Fruit fly (Drosophila melanogaster) whole organism, adult: ENCODE data around the gene Sam-S.

Experiments used
- CG11617 ChIP-seq: fragments of 200-800 bp; sonication (Bioruptor generic); optimal IDR thresholded peaks from 2 replicates; lab custom pipeline; 2017; ENCODE audit warnings: mild to moderate bottlenecking, missing biosample characterization, missing genetic modification reagents, missing genetic modification characterization
- CG12768 ChIP-seq: fragments of 200-800 bp; sonication (Bioruptor generic); optimal IDR thresholded peaks from 2 replicates; lab custom pipeline; 2017; ENCODE audit warnings: missing biosample characterization, missing genetic modification characterization, mild to moderate bottlenecking, moderate library complexity, missing genetic modification reagents
- CG33017 ChIP-seq: fragments of 200-800 bp; sonication (Bioruptor generic); optimal IDR thresholded peaks from 2 replicates; lab custom pipeline; 2018; ENCODE audit warnings: missing biosample characterization, mild to moderate bottlenecking, missing genetic modification characterization, moderate library complexity
- CG7045 ChIP-seq: fragments of 200-800 bp; sonication (Bioruptor generic); optimal IDR thresholded peaks from 2 replicates; lab custom pipeline; 2017; ENCODE audit warnings: missing biosample characterization, mild to moderate bottlenecking, missing genetic modification characterization
- CG7101 ChIP-seq: fragments of 200-800 bp; sonication (Bioruptor generic); optimal IDR thresholded peaks from 2 replicates; lab custom pipeline; 2018; ENCODE audit warnings: missing biosample characterization, mild to moderate bottlenecking, missing genetic modification characterization, moderate library complexity
- Clk ChIP-seq: fragments of 200-800 bp; sonication (Bioruptor generic); optimal IDR thresholded peaks from 2 replicates; lab custom pipeline; 2017; ENCODE audit warnings: missing biosample characterization, missing genetic modification characterization
- Crg-1 ChIP-seq: fragments of 200-800 bp; sonication (Bioruptor generic); optimal IDR thresholded peaks from 2 replicates; lab custom pipeline; 2016; ENCODE audit warnings: missing biosample characterization, missing genetic modification characterization
- bab1 ChIP-seq: fragments of 200-800 bp; sonication (Bioruptor generic); optimal IDR thresholded peaks from 3 replicates; lab custom pipeline; 2019; ENCODE audit warnings: missing biosample characterization, mild to moderate bottlenecking, missing genetic modification characterization, moderate library complexity
- kay ChIP-seq: fragments of 200-800 bp; sonication (Bioruptor generic); peaks from one replicate; lab custom pipeline; 2016; ENCODE audit warnings: missing biosample characterization, missing genetic modification characterization, borderline replicate concordance
- ovo ChIP-seq: fragments of 200-800 bp; sonication (Bioruptor generic); optimal IDR thresholded peaks from 2 replicates; lab custom pipeline; 2016; ENCODE audit warnings: missing biosample characterization, missing genetic modification characterization
- toe ChIP-seq: fragments of 200-800 bp; sonication (Bioruptor generic); optimal IDR thresholded peaks from 2 replicates; lab custom pipeline; 2016; ENCODE audit warnings: missing biosample characterization, missing genetic modification characterization

DNA sequence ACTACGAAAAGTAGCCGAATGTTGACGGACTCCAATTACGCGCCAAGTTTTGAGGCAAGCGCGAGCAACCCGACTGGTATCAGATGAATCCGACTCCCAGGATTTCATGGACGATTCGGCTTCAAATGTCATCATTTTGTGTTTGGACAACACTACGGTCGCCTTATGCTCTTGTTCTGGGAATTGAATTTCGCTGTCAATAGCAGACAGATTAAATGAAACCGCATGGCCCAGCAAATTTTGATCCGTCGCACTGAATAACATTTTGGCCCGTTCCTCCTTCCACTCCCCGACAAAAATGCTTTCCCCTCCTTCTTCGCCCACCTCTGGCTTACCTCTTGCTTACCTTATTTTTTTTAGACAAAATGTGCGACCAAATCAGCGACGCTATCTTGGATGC is 3.3 kb downstream of the Sam-S start:
- TF ChIP-seq toe (no peak), CG7101 (no peak), Clk (GFP tag; lab: Kevin White, UChicago) (no peak), CG11617 (GFP tag; lab: Kevin White, UChicago) (no peak), CG7045 (no peak), kay (GFP tag; lab: Kevin White, UChicago) (no peak), CG33017 (tag; lab: Kevin White, UChicago) (no peak), bab1 (GFP tag; lab: Kevin White, UChicago) (no peak), Crg-1 (GFP tag; lab: Kevin White, UChicago) (no peak), CG12768 (GFP tag; lab: Kevin White, UChicago) (no peak), ovo (no peak)
